Fruit fly (Drosophila melanogaster) whole organism, embryonic: ENCODE results near the gene CG31542.

Source experiments
- Aef1 ChIP-seq: fragments of 200-800 bp; sonication (Bioruptor generic); IDR thresholded peaks from 3 replicates; pipeline ENCODE4 v1.3.6; 2022; ENCODE audit warnings: missing biosample characterization, missing genetic modification characterization
- CG10147 ChIP-seq: fragments of 200-800 bp; sonication (Bioruptor generic); optimal IDR thresholded peaks from 2 replicates; lab custom pipeline; 2019; ENCODE audit warnings: missing biosample characterization, mild to moderate bottlenecking, missing genetic modification characterization, moderate library complexity
- CG10979 ChIP-seq: fragments of 200-800 bp; sonication (Bioruptor generic); optimal IDR thresholded peaks from 2 replicates; lab custom pipeline; 2018; ENCODE audit warnings: missing biosample characterization, mild to moderate bottlenecking, missing genetic modification characterization, moderate library complexity
- CG14710 ChIP-seq: fragments of 200-800 bp; sonication (Bioruptor generic); optimal IDR thresholded peaks from 3 replicates; lab custom pipeline; 2019; ENCODE audit warnings: missing biosample characterization, mild to moderate bottlenecking, missing genetic modification characterization, moderate library complexity
- CG1529 ChIP-seq: fragments of 200-800 bp; sonication (Bioruptor generic); optimal IDR thresholded peaks from 3 replicates; lab custom pipeline; 2018; ENCODE audit warnings: missing biosample characterization, missing genetic modification characterization
- CG15514 ChIP-seq: fragments of 200-800 bp; sonication (Bioruptor generic); optimal IDR thresholded peaks from 3 replicates; lab custom pipeline; 2017; ENCODE audit warnings: missing biosample characterization, missing genetic modification characterization, mild to moderate bottlenecking, moderate library complexity, missing genetic modification reagents
- CG17359 ChIP-seq: fragments of 200-800 bp; sonication (Bioruptor generic); optimal IDR thresholded peaks from 3 replicates; lab custom pipeline; 2018; ENCODE audit warnings: missing biosample characterization, mild to moderate bottlenecking, missing genetic modification characterization, moderate library complexity
- CG17829 ChIP-seq: fragments of 200-800 bp; optimal IDR thresholded peaks from 2 replicates; lab custom pipeline; 2019; ENCODE audit warnings: missing biosample characterization, mild to moderate bottlenecking, missing genetic modification characterization, moderate library complexity
- CG2116 ChIP-seq: fragments of 200-800 bp; sonication (Bioruptor generic); optimal IDR thresholded peaks from 3 replicates; lab custom pipeline; 2018; ENCODE audit warnings: missing biosample characterization, mild to moderate bottlenecking, missing genetic modification characterization
- CG30403 ChIP-seq: fragments of 200-800 bp; sonication (Bioruptor generic); optimal IDR thresholded peaks from 3 replicates; lab custom pipeline; 2016; ENCODE audit warnings: missing biosample characterization, missing genetic modification characterization
- CG31441 ChIP-seq: fragments of 200-800 bp; sonication (Bioruptor generic); IDR thresholded peaks from 2 replicates; pipeline ENCODE4 v1.3.6; 2022; ENCODE audit warnings: missing biosample characterization, missing genetic modification characterization
- CG3163 ChIP-seq: fragments of 200-800 bp; sonication (Bioruptor generic); optimal IDR thresholded peaks from 3 replicates; lab custom pipeline; 2016; ENCODE audit warnings: missing biosample characterization, missing genetic modification characterization
- CG33557 ChIP-seq: fragments of 200-800 bp; sonication (Bioruptor generic); optimal IDR thresholded peaks from 2 replicates; lab custom pipeline; 2019; ENCODE audit warnings: missing biosample characterization, mild to moderate bottlenecking, missing genetic modification characterization, moderate library complexity
- CG4404 ChIP-seq: fragments of 200-800 bp; sonication (Bioruptor generic); IDR thresholded peaks from 2 replicates; pipeline ENCODE4 v1.3.6; 2022; ENCODE audit warnings: missing biosample characterization, missing genetic modification characterization
- CG5245 ChIP-seq: fragments of 200-800 bp; sonication (Bioruptor generic); optimal IDR thresholded peaks from 3 replicates; lab custom pipeline; 2016; ENCODE audit warnings: missing biosample characterization, missing genetic modification characterization
- CG6765 ChIP-seq: fragments of 200-800 bp; sonication (Bioruptor generic); optimal IDR thresholded peaks from 3 replicates; lab custom pipeline; 2017; ENCODE audit warnings: missing biosample characterization, mild to moderate bottlenecking, missing genetic modification characterization
- CG8478 ChIP-seq: fragments of >200 bp; optimal IDR thresholded peaks from 2 replicates; lab custom pipeline; 2018
- CG8924 ChIP-seq: fragments of 200-800 bp; optimal IDR thresholded peaks from 3 replicates; lab custom pipeline; 2019; ENCODE audit warnings: missing biosample characterization, mild to moderate bottlenecking, missing genetic modification characterization, moderate library complexity
- CG9437 ChIP-seq: fragments of 200-800 bp; sonication (Bioruptor generic); optimal IDR thresholded peaks from 2 replicates; lab custom pipeline; 2018; ENCODE audit warnings: missing biosample characterization, mild to moderate bottlenecking, missing genetic modification characterization
- CG9932 ChIP-seq: fragments of 200-800 bp; sonication (Bioruptor generic); IDR thresholded peaks from 2 replicates; pipeline ENCODE4 v1.3.6; 2022; ENCODE audit warnings: missing biosample characterization, missing genetic modification characterization
- D19A ChIP-seq: fragments of 200-800 bp; optimal IDR thresholded peaks from 3 replicates; lab custom pipeline; 2019; ENCODE audit warnings: missing biosample characterization, mild to moderate bottlenecking, missing genetic modification characterization, moderate library complexity
- Dbx ChIP-seq: fragments of 200-800 bp; sonication (Bioruptor generic); IDR thresholded peaks from 3 replicates; pipeline ENCODE4 v1.3.6; 2022; ENCODE audit warnings: missing biosample characterization, missing genetic modification characterization
- Deaf1 ChIP-seq: fragments of 200-800 bp; optimal IDR thresholded peaks from 3 replicates; lab custom pipeline; 2019; ENCODE audit warnings: missing biosample characterization, mild to moderate bottlenecking, missing genetic modification characterization, moderate library complexity
- Hey ChIP-seq: fragments of 200-800 bp; sonication (Bioruptor generic); optimal IDR thresholded peaks from 3 replicates; lab custom pipeline; 2018; ENCODE audit warnings: missing biosample characterization, mild to moderate bottlenecking, missing genetic modification characterization
- Hmx ChIP-seq: fragments of 200-800 bp; sonication (Bioruptor generic); optimal IDR thresholded peaks from 2 replicates; lab custom pipeline; 2016; ENCODE audit warnings: missing biosample characterization, missing genetic modification characterization
- Hr3 ChIP-seq: fragments of 200-800 bp; sonication (Bioruptor generic); optimal IDR thresholded peaks from 3 replicates; lab custom pipeline; 2016; ENCODE audit warnings: missing biosample characterization, missing genetic modification characterization
- Hr51 ChIP-seq, 2 experiments: fragments of 200-800 bp; sonication (Bioruptor generic); optimal IDR thresholded peaks; 2 replicates in 1 of 2; 3 replicates in 1 of 2; lab custom pipeline; 2016 to 2018; ENCODE audit warnings: missing biosample characterization in 2 of 2, missing genetic modification characterization in 2 of 2, mild to moderate bottlenecking in 1 of 2, moderate library complexity in 1 of 2
- MBD-R2 ChIP-seq: fragments of 200-800 bp; sonication (Bioruptor generic); IDR thresholded peaks from 2 replicates; pipeline ENCODE4 v1.3.6; 2022; ENCODE audit warnings: missing biosample characterization, missing genetic modification characterization
- Max ChIP-seq: fragments of 200-800 bp; sonication (Bioruptor generic); optimal IDR thresholded peaks from 2 replicates; lab custom pipeline; 2016; ENCODE audit warnings: missing biosample characterization, mild to moderate bottlenecking, missing genetic modification characterization
- Meics ChIP-seq: fragments of 200-800 bp; sonication (Bioruptor generic); optimal IDR thresholded peaks from 2 replicates; lab custom pipeline; 2017; ENCODE audit warnings: missing biosample characterization, mild to moderate bottlenecking, missing genetic modification characterization
- Mes4 ChIP-seq: fragments of 200-800 bp; sonication (Bioruptor generic); optimal IDR thresholded peaks from 2 replicates; lab custom pipeline; 2016; ENCODE audit warnings: missing biosample characterization, missing genetic modification characterization
- NC2β ChIP-seq: fragments of 200-800 bp; sonication (Bioruptor generic); optimal IDR thresholded peaks from 2 replicates; lab custom pipeline; 2016; ENCODE audit warnings: missing biosample characterization, missing genetic modification characterization
- PHDP ChIP-seq: fragments of 200-800 bp; sonication (Bioruptor generic); optimal IDR thresholded peaks from 3 replicates; lab custom pipeline; 2018; ENCODE audit warnings: missing biosample characterization, mild to moderate bottlenecking, missing genetic modification characterization, moderate library complexity
- Pdp1 ChIP-seq, 2 experiments: fragments of 200-800 bp; sonication (Bioruptor generic); optimal IDR thresholded peaks; 3 replicates each; lab custom pipeline; 2016; ENCODE audit warnings: missing biosample characterization in 2 of 2, missing genetic modification characterization in 2 of 2, mild to moderate bottlenecking in 1 of 2, moderate library complexity in 1 of 2
- Poxn ChIP-seq: fragments of 200-800 bp; sonication (Bioruptor generic); IDR thresholded peaks from 2 replicates; pipeline ENCODE4 v1.3.6; 2022; ENCODE audit warnings: missing biosample characterization, missing genetic modification characterization
- Ptx1 ChIP-seq: fragments of 200-800 bp; sonication (Bioruptor generic); IDR thresholded peaks from 2 replicates; pipeline ENCODE4 v1.3.6; 2022; ENCODE audit warnings: missing biosample characterization, missing genetic modification characterization
- Rx ChIP-seq: fragments of 200-800 bp; sonication (Bioruptor generic); IDR thresholded peaks from 2 replicates; pipeline ENCODE4 v1.3.6; 2022; ENCODE audit warnings: missing biosample characterization, missing genetic modification characterization
- Ssrp ChIP-seq: fragments of 200-800 bp; sonication (Bioruptor generic); optimal IDR thresholded peaks from 2 replicates; lab custom pipeline; 2018; ENCODE audit warnings: missing biosample characterization, mild to moderate bottlenecking, missing genetic modification characterization, moderate library complexity
- bbx ChIP-seq: fragments of 200-800 bp; sonication (Bioruptor generic); IDR thresholded peaks from 2 replicates; pipeline ENCODE4 v1.3.6; 2022; ENCODE audit warnings: missing biosample characterization, missing genetic modification characterization; ENCODE audit not compliant: partially characterized antibody
- bowl ChIP-seq: fragments of 200-800 bp; sonication (Bioruptor generic); IDR thresholded peaks from 2 replicates; pipeline ENCODE4 v1.3.6; 2022; ENCODE audit warnings: missing biosample characterization, missing genetic modification characterization
- br ChIP-seq: fragments of >200 bp; optimal IDR thresholded peaks from 2 replicates; lab custom pipeline; 2017
- dati ChIP-seq: fragments of 200-800 bp; sonication (Bioruptor generic); IDR thresholded peaks from 2 replicates; pipeline ENCODE4 v1.3.6; 2022; ENCODE audit warnings: missing biosample characterization, missing genetic modification characterization
- dimm ChIP-seq: fragments of 200-800 bp; sonication (Bioruptor generic); IDR thresholded peaks from 2 replicates; pipeline ENCODE4 v1.3.6; 2022; ENCODE audit warnings: missing biosample characterization, missing genetic modification characterization
- eyg ChIP-seq: fragments of 200-800 bp; sonication (Bioruptor generic); optimal IDR thresholded peaks from 3 replicates; lab custom pipeline; 2016; ENCODE audit warnings: missing biosample characterization, missing genetic modification characterization
- h ChIP-seq: fragments of >200 bp; optimal IDR thresholded peaks from 2 replicates; lab custom pipeline; 2017
- ind ChIP-seq: fragments of 200-800 bp; sonication (Bioruptor generic); optimal IDR thresholded peaks from 3 replicates; lab custom pipeline; 2016; ENCODE audit warnings: missing biosample characterization, missing genetic modification characterization
- jigr1 ChIP-seq: fragments of 200-800 bp; sonication (Bioruptor generic); IDR thresholded peaks from 3 replicates; pipeline ENCODE4 v1.3.6; 2022; ENCODE audit warnings: missing biosample characterization, missing genetic modification characterization
- kni ChIP-seq: fragments of 200-800 bp; sonication (Bioruptor generic); optimal IDR thresholded peaks from 3 replicates; lab custom pipeline; 2017; ENCODE audit warnings: mild to moderate bottlenecking, missing biosample characterization, missing genetic modification reagents, missing genetic modification characterization
- lab ChIP-seq: fragments of 200-800 bp; sonication (Bioruptor generic); optimal IDR thresholded peaks from 3 replicates; lab custom pipeline; 2017; ENCODE audit warnings: missing biosample characterization, missing genetic modification characterization, mild to moderate bottlenecking, moderate library complexity, missing genetic modification reagents
- lilli ChIP-seq: fragments of 200-800 bp; sonication (Bioruptor generic); optimal IDR thresholded peaks from 3 replicates; lab custom pipeline; 2016; ENCODE audit warnings: missing biosample characterization, missing genetic modification characterization
- pnt ChIP-seq: fragments of 200-800 bp; sonication (Bioruptor generic); optimal IDR thresholded peaks from 3 replicates; lab custom pipeline; 2016; ENCODE audit warnings: missing biosample characterization, missing genetic modification characterization

The CG31542 gene

dm6 chr3R:5361681-5362319 lies 7.5 kb upstream of the CG31542 start (continued):
- TF ChIP-seq Rx (peak; percentile 68; the same call in 1 of the 2 replicates), ind (GFP tag; lab: Kevin White, UChicago) (peak; percentile 86), Dbx (GFP tag; lab: Robert Waterston, UW) (peak; percentile 85), Meics (GFP tag; lab: Kevin White, UChicago) (peak; percentile 86), CG30403 (GFP tag; lab: Kevin White, UChicago) (peak; percentile 81), MBD-R2 (GFP tag; lab: Robert Waterston, UW) (peak; percentile 56; the same call in 1 of the 2 replicates), dati (GFP tag; lab: Robert Waterston, UW) (peak; percentile 39; the same call in 1 of the 2 replicates), pnt (peak; percentile 90), lab (GFP tag; lab: Kevin White, UChicago) (peak; percentile 92), Poxn (GFP tag; lab: Robert Waterston, UW) (no peak), Ptx1 (GFP tag; lab: Robert Waterston, UW) (peak; percentile 90), Hey (tag; lab: Kevin White, UChicago) (no peak), CG14710 (tag; lab: Kevin White, UChicago) (peak; percentile 47), CG4404 (GFP tag; lab: Robert Waterston, UW) (peak; percentile 64), Mes4 (GFP tag; lab: Kevin White, UChicago) (peak; percentile 38), jigr1 (GFP tag; lab: Robert Waterston, UW) (peak; percentile 31; the same call in 1 of the 3 replicates), CG3163 (peak; percentile 73), Pdp1 (GFP tag; optimal IDR thresholded peaks at IDR 0.05; lab: Kevin White, UChicago) (peak; percentile 80 to 87), Hmx (GFP tag; lab: Kevin White, UChicago) (no peak), CG8924 (tag; lab: Kevin White, UChicago) (peak; percentile 83), CG9932 (GFP tag; lab: Robert Waterston, UW) (peak; percentile 93), CG17359 (peak; percentile 90), Ssrp (tag; lab: Kevin White, UChicago) (peak; percentile 72), Hr3 (GFP tag; lab: Kevin White, UChicago) (peak; percentile 54), CG10147 (peak; percentile 82), bowl (GFP tag; lab: Robert Waterston, UW) (peak; percentile 47; the same call in 1 of the 2 replicates), CG2116 (GFP tag; lab: Kevin White, UChicago) (peak; percentile 4), CG15514 (GFP tag; lab: Kevin White, UChicago) (peak; percentile 67), CG8478 (lab: Kevin White, UChicago) (no peak), NC2β (GFP tag; lab: Kevin White, UChicago) (peak; percentile 58), lilli (GFP tag; lab: Kevin White, UChicago) (peak; percentile 91), Aef1 (peak; percentile 75), bbx (GFP tag; lab: Robert Waterston, UW) (no peak), CG10979 (tag; lab: Kevin White, UChicago) (peak; percentile 77), Deaf1 (tag; lab: Kevin White, UChicago) (no peak), CG1529 (GFP tag; lab: Kevin White, UChicago) (peak; percentile 56), CG31441 (GFP tag; lab: Robert Waterston, UW) (peak; percentile 79), dimm (peak; percentile 61; the same call in 1 of the 2 replicates), CG6765 (GFP tag; lab: Kevin White, UChicago) (peak; percentile 54), Hr51 (GFP tag; optimal IDR thresholded peaks at IDR 0.05; lab: Kevin White, UChicago) (peak; percentile 63 to 84), CG33557 (GFP tag; lab: Kevin White, UChicago) (peak; percentile 26), CG17829 (tag; lab: Kevin White, UChicago) (peak; percentile 71), br (lab: Kevin White, UChicago) (no peak), kni (GFP tag; lab: Kevin White, UChicago) (peak; percentile 1), eyg (GFP tag; lab: Kevin White, UChicago) (peak; percentile 48), D19A (tag; lab: Kevin White, UChicago) (peak; percentile 66), CG5245 (GFP tag; lab: Kevin White, UChicago) (peak; percentile 79), Max (GFP tag; lab: Kevin White, UChicago) (peak; percentile 61), h (lab: Kevin White, UChicago) (no peak), CG9437 (GFP tag; lab: Kevin White, UChicago) (peak; percentile 40), PHDP (tag; lab: Kevin White, UChicago) (peak; percentile 79)
